Worm (Caenorhabditis elegans) whole organism, L2 larva: ENCODE results near the gene ima-1.
"Not testable (repeated sequence)": the region's sequence is repeated elsewhere in the genome, so short reads cannot be mapped to it uniquely, and the experiment has no call there.

ENCODE experiments used
- F13H6.1 ChIP-seq: sonication (generic microtip); optimal IDR thresholded peaks from 2 replicates; lab custom pipeline; 2016; ENCODE audit warnings: missing genetic modification characterization, missing compliant biosample characterization
- Y55F3AM.14 ChIP-seq: fragments of 200-800 bp; sonication (Bioruptor generic); optimal IDR thresholded peaks from 2 replicates; lab custom pipeline; 2018; ENCODE audit warnings: mild to moderate bottlenecking, missing genetic modification characterization, missing compliant biosample characterization
- alr-1 ChIP-seq: fragments of 150-350 bp; optimal IDR thresholded peaks from 2 replicates; lab custom pipeline; 2014; ENCODE audit warnings: missing biosample characterization, missing genetic modification characterization
- dmd-4 ChIP-seq: sonication (generic microtip); optimal IDR thresholded peaks from 2 replicates; lab custom pipeline; 2017; ENCODE audit warnings: missing biosample characterization, missing genetic modification characterization
- fos-1 ChIP-seq: fragments of 150-350 bp; optimal IDR thresholded peaks from 2 replicates; lab custom pipeline; 2014; ENCODE audit warnings: missing biosample characterization, missing genetic modification characterization
- lsy-2 ChIP-seq, 2 experiments: fragments of 150-350 bp in 1 of 2; sonication (generic microtip) in 1 of 2; optimal IDR thresholded peaks; 2 replicates each; lab custom pipeline; 2014 to 2017; ENCODE audit warnings: missing biosample characterization in 2 of 2, missing genetic modification characterization in 2 of 2
- mab-5 ChIP-seq: fragments of 150-350 bp; optimal IDR thresholded peaks from 2 replicates; lab custom pipeline; 2014; ENCODE audit warnings: missing biosample characterization, missing genetic modification characterization
- mdl-1 ChIP-seq, 2 experiments: fragments of 150-350 bp in 1 of 2; sonication (generic microtip) in 1 of 2; optimal IDR thresholded peaks; 2 replicates each; lab custom pipeline; 2017; ENCODE audit warnings: missing biosample characterization in 2 of 2, missing genetic modification characterization in 2 of 2
- nhr-10 ChIP-seq: sonication (generic microtip); optimal IDR thresholded peaks from 2 replicates; lab custom pipeline; 2017; ENCODE audit warnings: missing biosample characterization, missing genetic modification characterization
- nhr-237 ChIP-seq: fragments of 150-350 bp; optimal IDR thresholded peaks from 2 replicates; lab custom pipeline; 2014; ENCODE audit warnings: missing biosample characterization, missing genetic modification characterization
- skn-1 ChIP-seq: sonication (generic microtip); optimal IDR thresholded peaks from 2 replicates; lab custom pipeline; 2017; ENCODE audit warnings: missing biosample characterization, missing genetic modification characterization
- unc-62 ChIP-seq: fragments of 150-350 bp; optimal IDR thresholded peaks from 2 replicates; lab custom pipeline; 2014; ENCODE audit warnings: missing biosample characterization, missing genetic modification reagents, missing genetic modification characterization
- ztf-1 ChIP-seq: fragments of 200-800 bp; sonication (Bioruptor generic); conservative IDR thresholded peaks from 2 replicates; pipeline ENCODE4 v1.3.6; 2022; ENCODE audit warnings: missing genetic modification characterization, missing compliant biosample characterization
- ztf-4 ChIP-seq: fragments of 150-350 bp; optimal IDR thresholded peaks from 2 replicates; lab custom pipeline; 2014; ENCODE audit warnings: missing biosample characterization, missing genetic modification characterization

The ima-1 gene

DNA sequence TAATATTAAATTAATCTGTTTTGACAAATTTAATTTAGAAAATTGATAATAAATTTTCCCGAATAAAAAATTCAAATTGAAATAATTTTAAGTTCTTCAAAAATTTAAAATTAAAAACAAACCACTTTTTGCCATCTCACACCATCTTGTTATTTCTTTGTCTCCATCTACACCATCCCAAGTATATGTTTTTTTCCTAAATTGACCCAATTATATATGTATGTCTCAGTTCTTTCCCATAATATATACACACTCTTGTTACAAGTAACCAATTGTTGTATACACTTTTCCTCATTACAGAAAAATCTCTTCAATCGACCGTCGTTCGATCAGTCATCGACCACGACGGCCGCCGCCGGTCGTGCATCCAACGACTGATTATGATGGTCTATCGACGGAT, 42.8 kb downstream of the ima-1 start, which contains the start of gene gly-20:
Gene gly-20, plus strand, starts transcription at position 301 of the 400 bp plus-strand sequence.
- no peak for TF ChIP-seq nhr-237 (tag; lab: Kevin White, UChicago)
- TF ChIP-seq mdl-1 (tag; optimal IDR thresholded peaks at IDR 0.05; lab: Kevin White, UChicago) = no peak
- TF ChIP-seq fos-1 (tag; lab: Kevin White, UChicago) = no peak
- no peak for TF ChIP-seq F13H6.1 (tag; lab: Kevin White, UChicago)
- TF ChIP-seq lsy-2 (tag; optimal IDR thresholded peaks at IDR 0.05; lab: Kevin White, UChicago) = no peak

DNA sequence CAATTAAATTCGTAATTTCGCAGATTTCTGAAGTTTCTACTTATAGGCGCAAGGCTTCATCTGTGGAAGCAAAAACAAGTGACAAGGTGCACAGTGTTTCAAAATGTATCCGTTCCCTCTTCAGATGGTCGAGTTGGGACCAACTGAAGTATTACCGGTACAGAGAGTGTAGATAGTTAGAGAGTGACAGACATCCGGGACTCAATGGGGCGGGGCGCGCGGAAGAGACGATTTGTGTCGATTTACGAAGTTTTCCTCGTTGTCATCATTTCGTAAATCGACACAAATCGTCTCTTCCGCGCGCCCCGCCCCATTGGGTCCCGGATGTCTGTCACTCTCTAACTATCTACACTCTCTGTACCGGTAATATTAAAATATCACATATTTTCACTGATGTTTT, 46.6 kb downstream of the ima-1 start, which contains the start of gene C03E10.3:
Gene C03E10.3, plus strand, starts transcription at position 301 of the 400 bp plus-strand sequence.
- TF ChIP-seq nhr-10 (tag; lab: Kevin White, UChicago); Y55F3AM.14 (GFP tag; lab: Kevin White, UChicago); skn-1: not testable (repeated sequence)

DNA sequence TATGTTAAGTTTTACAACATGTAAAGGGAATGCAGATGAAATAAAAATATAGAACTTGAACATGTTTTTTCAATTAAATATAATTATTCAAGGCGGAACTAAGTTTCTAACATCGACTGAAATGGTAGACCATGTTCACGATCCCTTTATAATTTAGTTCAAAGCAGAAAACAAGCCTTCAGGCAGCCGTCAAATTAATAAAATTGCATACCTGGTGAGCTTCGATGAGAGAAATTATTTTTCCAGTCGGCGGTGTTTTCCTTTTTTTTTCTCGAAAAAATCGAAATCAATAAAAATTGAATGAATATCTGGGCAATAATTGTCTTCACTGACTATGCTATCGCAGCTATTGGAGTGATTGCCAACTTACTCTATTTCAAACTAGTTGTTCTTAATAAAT, 51.4 kb downstream of the ima-1 start, which contains the start of gene C03E10.1:
Gene C03E10.1, plus strand, starts transcription at position 301 of the 400 bp plus-strand sequence.
- TF ChIP-seq mab-5 (tag; lab: Kevin White, UChicago) (no peak), ztf-4 (tag; lab: Kevin White, UChicago) (no peak), ztf-1 (GFP tag; lab: Robert Waterston, UW) (no peak), dmd-4 (no peak), unc-62 (GFP tag; lab: Kevin White, UChicago) (no peak), alr-1 (tag; lab: Kevin White, UChicago) (no peak)
